Worm (Caenorhabditis elegans): ENCODE measurements around the gene gly-20.

- TF ChIP-seq nhr-11 (tag; optimal IDR thresholded peaks at IDR 0.05) (no peak), nhr-77 (tag; optimal IDR thresholded peaks at IDR 0.05) (peak; percentile 74), lin-14 (GFP tag; optimal IDR thresholded peaks at IDR 0.05) (peak; percentile 68), nhr-28 (tag; optimal IDR thresholded peaks at IDR 0.05) (no peak), snpc-4 (tag; optimal IDR thresholded peaks at IDR 0.05) (peak; percentile 70), fos-1 (tag; optimal IDR thresholded peaks at IDR 0.05) (peak; percentile 60), egl-27 (tag; optimal IDR thresholded peaks at IDR 0.05) (no peak), nhr-19 (GFP tag; conservative IDR thresholded peaks at IDR 0.05) (peak; percentile 78)
Measured at ce11 chrV:11314025-11314880, 31.9 kb downstream of the gly-20 start.
